Worm (Caenorhabditis elegans): Measurements from ENCODE around the gene T28A11.2.

Gene T28A11.2

DNA sequence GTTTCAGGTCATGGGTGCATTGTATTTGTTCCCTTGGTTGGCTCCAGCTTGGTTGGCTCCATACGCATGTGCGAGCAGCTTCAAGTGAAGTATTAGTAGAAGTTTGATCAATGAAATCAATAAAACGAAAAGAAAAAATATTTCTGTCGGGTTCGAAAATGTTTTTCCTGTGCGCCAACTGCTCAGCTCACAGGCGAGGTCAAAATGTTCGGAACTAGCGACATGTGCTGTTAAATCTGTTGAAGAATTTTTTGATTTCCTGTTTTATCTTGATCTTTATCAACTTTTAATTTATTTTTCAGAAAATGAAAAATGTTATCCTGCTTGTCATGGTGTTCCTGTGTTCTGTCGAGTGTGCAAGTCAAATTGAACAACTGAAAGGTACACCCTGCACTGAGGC is 1.3 kb downstream of the T28A11.2 start, which contains the start of gene T28A11.25:
T28A11.25 (plus strand) TSS at position 301 of the 400 bp plus-strand sequence.
- TF ChIP-seq ceh-36 (tag; optimal IDR thresholded peaks at IDR 0.05) (no peak), ama-1 (optimal IDR thresholded peaks at IDR 0.05) (no peak), ets-7 (tag; optimal IDR thresholded peaks at IDR 0.05) (no peak), ceh-13 (GFP tag; optimal IDR thresholded peaks at IDR 0.05) (no peak), hmbx-1 (tag; optimal IDR thresholded peaks at IDR 0.05) (no peak)

DNA sequence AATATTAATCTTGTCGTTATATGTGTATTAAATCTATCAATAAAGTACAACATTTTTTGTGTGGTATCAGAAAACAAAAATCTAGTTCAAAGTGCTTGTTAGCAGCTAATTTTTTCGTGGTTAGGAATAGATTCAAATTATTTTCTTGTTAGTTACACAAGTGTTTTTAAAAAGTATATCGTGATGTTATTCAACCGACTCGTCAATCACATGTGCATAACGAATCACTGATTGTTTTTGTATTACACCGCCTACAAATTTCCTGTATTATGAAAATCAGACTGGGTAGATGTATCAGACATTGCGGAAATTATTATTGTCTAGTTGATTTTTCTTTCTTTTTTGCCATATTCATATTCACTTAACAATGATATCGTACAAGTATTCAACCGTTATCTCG is 2.8 kb downstream of the T28A11.2 start, which contains the start of gene str-64:
str-64 (plus strand) TSS at position 301 of the 400 bp plus-strand sequence.
- no peak for TF ChIP-seq tbx-11 (GFP tag; IDR thresholded peaks at IDR 0.05)
- TF ChIP-seq tbx-37 (GFP tag; conservative IDR thresholded peaks at IDR 0.05): no peak
- no peak for TF ChIP-seq hmg-4 (GFP tag; optimal IDR thresholded peaks at IDR 0.05)
- no peak for TF ChIP-seq F13C5.2 (tag; optimal IDR thresholded peaks at IDR 0.05)
- no peak for TF ChIP-seq pes-1 (GFP tag; IDR thresholded peaks at IDR 0.05)
- no peak for TF ChIP-seq ceh-36 (tag; optimal IDR thresholded peaks at IDR 0.05)
- TF ChIP-seq ets-7 (tag; optimal IDR thresholded peaks at IDR 0.05): no peak
- TF ChIP-seq flt-1 (GFP tag; IDR thresholded peaks at IDR 0.05): no peak
- TF ChIP-seq B0310.2 (tag; optimal IDR thresholded peaks at IDR 0.05): no peak
- no peak for TF ChIP-seq hmbx-1 (tag; optimal IDR thresholded peaks at IDR 0.05)
- no peak for TF ChIP-seq scrt-1 (GFP tag; IDR thresholded peaks at IDR 0.05)
- no peak for TF ChIP-seq aly-1 (tag; optimal IDR thresholded peaks at IDR 0.05)
- TF ChIP-seq tra-4 (tag; optimal IDR thresholded peaks at IDR 0.05): no peak
- TF ChIP-seq ceh-13 (GFP tag; optimal IDR thresholded peaks at IDR 0.05): no peak
- TF ChIP-seq hnd-1 (tag; optimal IDR thresholded peaks at IDR 0.05): no peak
- no peak for TF ChIP-seq sea-1 (GFP tag; conservative IDR thresholded peaks at IDR 0.05)
- TF ChIP-seq ama-1 (optimal IDR thresholded peaks at IDR 0.05): no peak

DNA sequence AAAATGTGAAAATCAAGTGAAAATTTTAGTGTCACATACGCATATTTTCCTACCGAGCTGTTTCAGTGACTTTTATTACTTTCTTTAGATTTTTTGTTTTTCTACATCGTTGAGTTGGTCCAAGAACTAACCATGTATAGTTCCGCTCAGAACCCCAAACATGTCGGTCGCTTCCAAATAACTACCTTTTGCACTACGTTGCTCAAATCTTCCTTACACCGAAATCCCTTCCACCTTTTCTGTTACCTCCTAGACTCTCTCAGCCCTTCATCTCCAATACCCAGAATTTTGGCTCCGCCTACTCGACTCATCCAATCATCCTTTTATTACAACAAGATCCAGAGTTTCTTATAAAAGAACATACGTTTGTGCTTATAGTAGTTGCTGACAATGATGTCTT is 4.5 kb downstream of the T28A11.2 start, which contains the start of gene F35F10.5:
F35F10.5 (plus strand) TSS at position 301 of the 400 bp plus-strand sequence.
- no peak for TF ChIP-seq hnd-1 (tag; optimal IDR thresholded peaks at IDR 0.05)
- no peak for TF ChIP-seq pes-1 (GFP tag; IDR thresholded peaks at IDR 0.05)
- no peak for TF ChIP-seq ceh-13 (GFP tag; optimal IDR thresholded peaks at IDR 0.05)
- TF ChIP-seq sea-1 (GFP tag; conservative IDR thresholded peaks at IDR 0.05): no peak
- TF ChIP-seq hmg-4 (GFP tag; optimal IDR thresholded peaks at IDR 0.05): no peak

DNA sequence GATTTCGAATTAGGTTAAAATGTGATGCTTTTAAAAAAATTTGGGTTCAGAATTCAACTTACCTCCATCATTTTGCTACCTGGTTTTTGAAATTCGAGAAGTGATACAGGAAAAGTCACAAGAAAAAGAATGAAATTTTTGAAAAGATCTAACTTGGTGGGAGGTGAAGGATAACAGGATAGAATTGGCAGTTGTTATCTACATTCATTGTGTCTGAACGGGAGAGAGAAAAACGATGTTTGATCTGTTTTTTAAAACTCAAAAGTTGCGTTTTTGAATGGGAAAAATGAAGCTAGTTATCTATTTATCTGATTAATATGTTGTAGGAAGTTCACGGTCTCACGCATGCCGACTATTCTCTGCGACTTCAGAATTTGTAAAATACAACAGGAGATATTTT is 7.2 kb downstream of the T28A11.2 start, which contains the start of gene F35F10.7:
F35F10.7 (minus strand) TSS at position 101 of the 400 bp plus-strand sequence.
- no peak for TF ChIP-seq ceh-13 (GFP tag; optimal IDR thresholded peaks at IDR 0.05)
- no peak for TF ChIP-seq B0310.2 (tag; optimal IDR thresholded peaks at IDR 0.05)
- TF ChIP-seq scrt-1 (GFP tag; IDR thresholded peaks at IDR 0.05): no peak
- TF ChIP-seq hmg-4 (GFP tag; optimal IDR thresholded peaks at IDR 0.05): no peak
- TF ChIP-seq flt-1 (GFP tag; IDR thresholded peaks at IDR 0.05): no peak
- TF ChIP-seq hnd-1 (tag; optimal IDR thresholded peaks at IDR 0.05): no peak
- no peak for TF ChIP-seq hmbx-1 (tag; optimal IDR thresholded peaks at IDR 0.05)
- TF ChIP-seq tbx-37 (GFP tag; conservative IDR thresholded peaks at IDR 0.05): no peak
- TF ChIP-seq sea-1 (GFP tag; conservative IDR thresholded peaks at IDR 0.05): no peak
- no peak for TF ChIP-seq ceh-36 (tag; optimal IDR thresholded peaks at IDR 0.05)
- TF ChIP-seq tbx-11 (GFP tag; IDR thresholded peaks at IDR 0.05): no peak
- TF ChIP-seq ama-1 (optimal IDR thresholded peaks at IDR 0.05): no peak
- TF ChIP-seq aly-1 (tag; optimal IDR thresholded peaks at IDR 0.05): no peak

DNA sequence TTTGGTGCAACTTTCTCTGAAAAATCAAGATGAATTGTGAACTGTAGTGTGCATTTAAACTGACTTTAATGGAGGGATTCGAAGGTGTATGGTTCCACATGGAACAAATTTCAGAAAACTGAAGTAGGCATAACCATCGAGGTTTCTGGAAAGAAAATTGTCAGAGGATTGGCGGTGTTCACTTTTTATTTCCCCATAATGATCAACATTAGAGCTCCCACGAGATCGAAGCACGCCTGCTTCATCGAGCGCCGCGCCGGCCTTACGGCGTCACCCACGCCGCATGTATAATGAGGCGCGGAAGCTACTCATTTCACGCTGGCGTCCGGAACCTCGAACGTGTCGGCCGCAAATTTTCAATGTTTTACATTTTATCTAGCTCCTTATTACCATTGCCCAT is 8.0 kb downstream of the T28A11.2 start:
- TF ChIP-seq pes-1 (GFP tag; IDR thresholded peaks at IDR 0.05): no peak
- TF ChIP-seq F13C5.2 (tag; optimal IDR thresholded peaks at IDR 0.05): no peak
- TF ChIP-seq hmg-4 (GFP tag; optimal IDR thresholded peaks at IDR 0.05): no peak
- no peak for TF ChIP-seq ceh-13 (GFP tag; optimal IDR thresholded peaks at IDR 0.05)
- TF ChIP-seq aly-1 (tag; optimal IDR thresholded peaks at IDR 0.05): no peak
- TF ChIP-seq tra-4 (tag; optimal IDR thresholded peaks at IDR 0.05): no peak
- no peak for TF ChIP-seq ama-1 (optimal IDR thresholded peaks at IDR 0.05)
- TF ChIP-seq sea-1 (GFP tag; conservative IDR thresholded peaks at IDR 0.05): no peak
- TF ChIP-seq ets-7 (tag; optimal IDR thresholded peaks at IDR 0.05): no peak
- no peak for TF ChIP-seq tbx-11 (GFP tag; IDR thresholded peaks at IDR 0.05)
- TF ChIP-seq scrt-1 (GFP tag; IDR thresholded peaks at IDR 0.05): no peak
- no peak for TF ChIP-seq flt-1 (GFP tag; IDR thresholded peaks at IDR 0.05)
- TF ChIP-seq hnd-1 (tag; optimal IDR thresholded peaks at IDR 0.05): no peak
- no peak for TF ChIP-seq B0310.2 (tag; optimal IDR thresholded peaks at IDR 0.05)
- TF ChIP-seq hmbx-1 (tag; optimal IDR thresholded peaks at IDR 0.05): no peak

DNA sequence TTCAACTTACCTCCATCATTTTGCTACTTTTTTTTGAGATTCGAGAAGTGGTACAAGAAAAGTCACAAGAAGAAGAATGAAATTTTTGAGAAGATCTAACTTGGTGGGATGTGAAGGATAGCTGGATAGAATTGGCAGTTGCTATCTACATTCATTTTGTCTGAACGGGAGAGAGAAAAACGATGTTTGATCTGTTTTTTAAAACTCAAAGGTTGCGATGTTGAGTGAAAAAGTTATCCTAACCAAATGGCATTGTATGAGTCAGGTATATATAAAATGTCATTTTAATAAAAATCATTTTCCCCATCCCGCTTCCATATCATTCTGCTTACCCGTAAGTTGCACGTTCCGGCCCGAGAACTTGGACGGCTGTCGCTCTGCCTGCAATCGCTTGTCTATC is 9.1 kb downstream of the T28A11.2 start, which contains the start of gene F35F10.6:
F35F10.6 (minus strand) TSS at position 101 of the 400 bp plus-strand sequence.
- TF ChIP-seq flt-1 (GFP tag; IDR thresholded peaks at IDR 0.05) (no peak), tbx-37 (GFP tag; conservative IDR thresholded peaks at IDR 0.05) (no peak), scrt-1 (GFP tag; IDR thresholded peaks at IDR 0.05) (no peak), aly-1 (tag; optimal IDR thresholded peaks at IDR 0.05) (no peak), B0310.2 (tag; optimal IDR thresholded peaks at IDR 0.05) (no peak), ceh-13 (GFP tag; optimal IDR thresholded peaks at IDR 0.05) (no peak), tbx-11 (GFP tag; IDR thresholded peaks at IDR 0.05) (no peak), hnd-1 (tag; optimal IDR thresholded peaks at IDR 0.05) (no peak), sea-1 (GFP tag; conservative IDR thresholded peaks at IDR 0.05) (no peak), tra-4 (tag; optimal IDR thresholded peaks at IDR 0.05) (no peak), hmg-4 (GFP tag; optimal IDR thresholded peaks at IDR 0.05) (no peak), ets-7 (tag; optimal IDR thresholded peaks at IDR 0.05) (no peak), F13C5.2 (tag; optimal IDR thresholded peaks at IDR 0.05) (no peak), ama-1 (optimal IDR thresholded peaks at IDR 0.05) (no peak), ceh-36 (tag; optimal IDR thresholded peaks at IDR 0.05) (no peak), pes-1 (GFP tag; IDR thresholded peaks at IDR 0.05) (no peak), hmbx-1 (tag; optimal IDR thresholded peaks at IDR 0.05) (no peak)

DNA sequence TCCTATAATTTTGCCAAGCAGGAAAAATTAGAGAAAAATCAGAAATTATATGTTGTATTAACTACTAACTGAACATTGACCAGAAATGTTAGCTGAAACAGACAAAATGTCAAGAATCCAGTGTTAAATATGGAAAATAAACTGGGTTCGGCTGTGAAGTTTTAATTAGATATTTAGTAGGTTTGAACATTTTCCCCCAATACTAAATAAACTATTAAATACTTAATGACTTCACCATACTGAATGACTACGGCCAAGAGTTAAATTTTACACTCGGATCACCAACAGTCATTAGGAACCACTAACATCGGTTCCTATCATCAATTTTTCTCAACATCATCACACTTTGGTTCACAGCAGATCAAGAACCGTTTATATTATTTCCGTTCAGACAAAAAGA is 15.2 kb downstream of the T28A11.2 start:
- TF ChIP-seq aly-1 (tag; optimal IDR thresholded peaks at IDR 0.05) (no peak), sea-1 (GFP tag; conservative IDR thresholded peaks at IDR 0.05) (no peak), ets-7 (tag; optimal IDR thresholded peaks at IDR 0.05) (no peak), scrt-1 (GFP tag; IDR thresholded peaks at IDR 0.05) (no peak), tra-4 (tag; optimal IDR thresholded peaks at IDR 0.05) (no peak), flt-1 (GFP tag; IDR thresholded peaks at IDR 0.05) (no peak), hmg-4 (GFP tag; optimal IDR thresholded peaks at IDR 0.05) (no peak), hnd-1 (tag; optimal IDR thresholded peaks at IDR 0.05) (no peak), tbx-11 (GFP tag; IDR thresholded peaks at IDR 0.05) (no peak), ceh-36 (tag; optimal IDR thresholded peaks at IDR 0.05) (no peak), B0310.2 (tag; optimal IDR thresholded peaks at IDR 0.05) (no peak), tbx-37 (GFP tag; conservative IDR thresholded peaks at IDR 0.05) (no peak)

All from whole organism, early embryonic.